Fruit fly (Drosophila melanogaster): ENCODE measurements around the gene frc.

frc gene

DNA sequence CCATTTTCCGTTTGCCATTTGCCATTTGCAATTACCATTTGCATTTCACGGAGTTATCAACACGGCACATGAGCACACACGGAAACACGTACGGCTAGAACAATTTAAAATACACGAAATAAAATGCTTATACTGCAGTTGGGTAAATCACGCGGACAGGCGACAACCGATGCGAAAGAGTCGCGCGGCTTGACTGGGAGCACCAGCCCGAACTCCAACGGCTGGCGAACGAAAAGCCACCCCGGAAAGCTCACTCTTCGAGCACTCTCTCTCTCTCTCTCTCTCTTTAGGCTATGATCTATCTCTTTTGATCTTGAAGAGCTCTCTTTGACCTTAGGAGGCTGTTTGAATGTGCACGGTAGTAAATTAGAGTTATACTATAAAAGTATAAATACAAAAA, 11.7 kb downstream of the frc start, which contains the start of gene blot:
TSS of gene blot (minus strand) at position 196 of the 400 bp plus-strand sequence.
- TF ChIP-seq schlank (tag; optimal IDR thresholded peaks at IDR 0.05) (no peak), CG17568 (GFP tag; optimal IDR thresholded peaks at IDR 0.05) (peak; percentile 19), Awh (GFP tag; IDR thresholded peaks at IDR 0.05) (0 out of 2 replicates have a peak, but pooled peaks have one; percentile 17), CG7839 (tag; optimal IDR thresholded peaks at IDR 0.05) (peak; percentile 0), inv (GFP tag; IDR thresholded peaks at IDR 0.05; ENCODE audit: partially characterized antibody) (no peak), BtbVII (GFP tag; optimal IDR thresholded peaks at IDR 0.05) (peak; percentile 35), CG17612 (GFP tag; IDR thresholded peaks at IDR 0.05) (no peak), CG32532 (GFP tag; IDR thresholded peaks at IDR 0.05) (peak; percentile 39; the same call in 1 of the 2 replicates), CG30431 (GFP tag; optimal IDR thresholded peaks at IDR 0.05) (no peak), gce (GFP tag; IDR thresholded peaks at IDR 0.05) (no peak), bbx (GFP tag; IDR thresholded peaks at IDR 0.05; ENCODE audit: partially characterized antibody) (peak; percentile 36; the same call in 1 of the 2 replicates), Hmr (GFP tag; optimal IDR thresholded peaks at IDR 0.05) (no peak), CG32772 (GFP tag; IDR thresholded peaks at IDR 0.05) (no peak), salm (tag; optimal IDR thresholded peaks at IDR 0.05) (no peak), Ets97D (GFP tag; optimal IDR thresholded peaks at IDR 0.05) (no peak), ken (GFP tag; IDR thresholded peaks at IDR 0.05) (peak; percentile 58; the same call in 1 of the 3 replicates), sc (optimal IDR thresholded peaks at IDR 0.05) (no peak), sc (GFP tag; optimal IDR thresholded peaks at IDR 0.05) (no peak), nerfin-2 (GFP tag; IDR thresholded peaks at IDR 0.05; ENCODE audit: partially characterized antibody) (no peak), NFAT (GFP tag; IDR thresholded peaks at IDR 0.05) (0 out of 2 replicates have a peak, but pooled peaks have one; percentile 28), CG33213 (GFP tag; optimal IDR thresholded peaks at IDR 0.05) (no peak), CG1024 (GFP tag; IDR thresholded peaks at IDR 0.05) (no peak), usp (GFP tag; optimal IDR thresholded peaks at IDR 0.05) (no peak), Dad (GFP tag; optimal IDR thresholded peaks at IDR 0.05) (no peak), CG17359 (tag; optimal IDR thresholded peaks at IDR 0.05) (no peak), stwl (tag; optimal IDR thresholded peaks at IDR 0.05) (no peak), corto (GFP tag; optimal IDR thresholded peaks at IDR 0.05) (no peak), dysf (GFP tag; IDR thresholded peaks at IDR 0.05) (no peak), dpn (GFP tag; optimal IDR thresholded peaks at IDR 0.05) (no peak), CG8388 (GFP tag; optimal IDR thresholded peaks at IDR 0.05) (no peak), ase (GFP tag; IDR thresholded peaks at IDR 0.05) (no peak), CG13123 (GFP tag; optimal IDR thresholded peaks at IDR 0.05) (no peak), Deaf1 (tag; optimal IDR thresholded peaks at IDR 0.05) (peak; percentile 86), Drgx (GFP tag; IDR thresholded peaks at IDR 0.05) (peak; percentile 16; the same call in 1 of the 2 replicates), CG6654 (GFP tag; optimal IDR thresholded peaks at IDR 0.05) (no peak), CG16779 (GFP tag; IDR thresholded peaks at IDR 0.05) (no peak), CG14014 (GFP tag; IDR thresholded peaks at IDR 0.05) (peak; percentile 39; the same call in 1 of the 2 replicates), Trl (optimal IDR thresholded peaks at IDR 0.05) (peak; percentile 86 to 88), Trl (GFP tag; optimal IDR thresholded peaks at IDR 0.05) (no peak), CG13287 (GFP tag; IDR thresholded peaks at IDR 0.05; ENCODE audit: partially characterized antibody) (peak; percentile 36; the same call in 1 of the 2 replicates), mam (GFP tag; optimal IDR thresholded peaks at IDR 0.05) (no peak), H2.0 (GFP tag; IDR thresholded peaks at IDR 0.05) (no peak), CG8924 (tag; optimal IDR thresholded peaks at IDR 0.05) (no peak), CG3838 (GFP tag; optimal IDR thresholded peaks at IDR 0.05) (no peak), grn (GFP tag; optimal IDR thresholded peaks at IDR 0.05) (no peak), CG2712 (tag; optimal IDR thresholded peaks at IDR 0.05) (no peak), pnt (GFP tag; optimal IDR thresholded peaks at IDR 0.05) (no peak), phol (tag; optimal IDR thresholded peaks at IDR 0.05) (no peak), fd3F (GFP tag; optimal IDR thresholded peaks at IDR 0.05) (no peak), ttk (GFP tag; IDR thresholded peaks at IDR 0.05) (0 out of 2 replicates have a peak, but pooled peaks have one; percentile 28), jigr1 (GFP tag; IDR thresholded peaks at IDR 0.05) (no peak), CG8089 (GFP tag; optimal IDR thresholded peaks at IDR 0.05) (no peak)
